Fruit fly (Drosophila melanogaster): ENCODE measurements around the gene RhoGAP93B.

The RhoGAP93B gene

DNA sequence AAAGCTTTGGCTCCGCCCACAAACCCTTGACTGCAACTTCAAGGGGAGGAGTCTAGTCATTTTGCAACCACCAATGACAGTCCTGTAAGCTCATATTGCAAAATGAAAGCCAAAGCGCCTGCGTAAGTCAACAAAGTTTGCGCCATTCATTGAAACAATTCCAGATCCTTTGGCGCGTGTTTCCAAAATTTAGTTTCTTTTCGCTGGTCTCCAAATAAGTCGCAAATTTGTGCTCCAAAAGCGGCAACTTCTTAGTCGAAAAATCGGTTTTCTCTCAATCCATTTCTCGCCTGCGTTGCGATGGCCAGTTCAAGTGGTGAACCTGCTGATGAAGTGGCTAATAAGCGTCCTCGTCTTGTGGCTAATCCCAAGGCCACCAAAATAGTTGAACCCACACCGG lies 23.9 kb downstream of the RhoGAP93B start, which contains the start of gene dmrt93B:
dmrt93B (plus strand) TSS at position 301 of the 400 bp plus-strand sequence.
- TF ChIP-seq CG11902 (GFP tag; optimal IDR thresholded peaks at IDR 0.05) (no peak), CG10669 (GFP tag; optimal IDR thresholded peaks at IDR 0.05) (no peak), topi (GFP tag; optimal IDR thresholded peaks at IDR 0.05) (no peak), CG11762 (GFP tag; optimal IDR thresholded peaks at IDR 0.05; ENCODE audit: insufficient read depth) (no peak), cyc (GFP tag; optimal IDR thresholded peaks at IDR 0.05) (no peak), CG8632 (GFP tag; optimal IDR thresholded peaks at IDR 0.05) (no peak), CG9139 (GFP tag; optimal IDR thresholded peaks at IDR 0.05) (no peak), lz (GFP tag; optimal IDR thresholded peaks at IDR 0.05) (no peak), spab (GFP tag; optimal IDR thresholded peaks at IDR 0.05) (no peak), Eip93F (GFP tag; optimal IDR thresholded peaks at IDR 0.05) (no peak)

DNA sequence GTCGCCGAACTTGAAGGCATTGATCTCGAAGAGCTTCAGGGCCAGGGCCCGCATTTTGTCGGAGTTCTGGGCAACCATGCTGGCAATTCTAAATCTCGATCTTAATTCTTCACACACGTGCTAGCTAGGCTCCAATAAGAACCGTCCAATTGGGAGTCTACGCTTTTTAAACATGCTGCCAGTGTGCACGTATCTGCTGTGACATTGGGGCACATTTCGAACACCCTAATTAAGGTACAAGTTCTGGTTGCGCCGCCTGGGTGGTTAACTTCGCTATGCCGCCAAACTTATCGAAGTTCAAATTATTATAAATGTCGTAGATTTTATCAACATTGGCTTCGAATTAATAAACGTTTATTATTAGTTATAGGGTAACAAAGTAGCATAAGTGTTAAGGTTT lies 24.5 kb downstream of the RhoGAP93B start, which contains the start of gene r-l:
r-l (minus strand) TSS at position 179 of the 400 bp plus-strand sequence.
- TF ChIP-seq CG6808 (GFP tag; optimal IDR thresholded peaks at IDR 0.05) (no peak), CG4318 (GFP tag; optimal IDR thresholded peaks at IDR 0.05) (no peak), CG6163 (GFP tag; IDR thresholded peaks at IDR 0.05) (no peak), pdm3 (GFP tag; optimal IDR thresholded peaks at IDR 0.05) (no peak), OdsH (GFP tag; optimal IDR thresholded peaks at IDR 0.05) (no peak), fkh (GFP tag; optimal IDR thresholded peaks at IDR 0.05) (no peak), CG8119 (GFP tag; IDR thresholded peaks at IDR 0.05) (no peak), dsx (GFP tag; optimal IDR thresholded peaks at IDR 0.05; ENCODE audit: poor library complexity, severe bottlenecking) (no peak), Hr38 (GFP tag; optimal IDR thresholded peaks at IDR 0.05) (no peak), CG11762 (GFP tag; optimal IDR thresholded peaks at IDR 0.05; ENCODE audit: insufficient read depth) (no peak), Eip75B (GFP tag; optimal IDR thresholded peaks at IDR 0.05) (no peak), net (GFP tag; optimal IDR thresholded peaks at IDR 0.05) (no peak), Sox102F (GFP tag; optimal IDR thresholded peaks at IDR 0.05) (no peak)

- no peak for TF ChIP-seq CG6792 (GFP tag; optimal IDR thresholded peaks at IDR 0.05)
Observed at dm6 chr3R:21071943-21072500, 25.6 kb downstream of the RhoGAP93B start.

DNA sequence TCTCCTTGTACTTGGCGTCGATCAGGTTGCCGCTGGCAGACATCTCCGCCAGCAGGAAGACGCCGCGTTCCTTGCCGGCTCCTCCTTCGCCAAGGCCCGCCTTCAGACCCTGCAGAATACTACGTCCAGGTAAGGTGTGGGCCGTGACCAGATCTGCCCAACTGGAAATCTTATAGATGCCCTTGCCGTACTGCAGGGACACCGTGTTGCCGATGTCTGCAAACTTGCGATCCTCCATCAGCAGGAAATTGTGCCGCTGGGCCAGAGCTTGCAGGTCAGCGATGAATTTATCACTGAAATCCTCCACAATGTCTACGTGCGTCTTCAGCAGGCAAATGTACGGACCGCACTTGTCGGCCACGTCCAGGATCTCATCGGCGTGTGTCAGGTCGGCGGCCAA lies 26.3 kb downstream of the RhoGAP93B start:
- TF ChIP-seq CG6854 (GFP tag; optimal IDR thresholded peaks at IDR 0.05) (no peak), OdsH (GFP tag; optimal IDR thresholded peaks at IDR 0.05) (no peak), Hr4 (GFP tag; optimal IDR thresholded peaks at IDR 0.05) (no peak), CG9139 (GFP tag; optimal IDR thresholded peaks at IDR 0.05) (no peak), CG6792 (GFP tag; optimal IDR thresholded peaks at IDR 0.05) (no peak), CG31627 (GFP tag; optimal IDR thresholded peaks at IDR 0.05) (no peak), Gug (GFP tag; IDR thresholded peaks at IDR 0.05) (no peak), Eip78C (GFP tag) (no peak), CG8632 (GFP tag; optimal IDR thresholded peaks at IDR 0.05) (no peak), CG34406 (GFP tag; optimal IDR thresholded peaks at IDR 0.05) (no peak), fkh (GFP tag; optimal IDR thresholded peaks at IDR 0.05) (no peak), eg (GFP tag; IDR thresholded peaks at IDR 0.05) (no peak), CG11762 (GFP tag; optimal IDR thresholded peaks at IDR 0.05; ENCODE audit: insufficient read depth) (no peak), svp (GFP tag) (no peak), Ets21C (GFP tag; optimal IDR thresholded peaks at IDR 0.05) (no peak), CG3032 (tag; optimal IDR thresholded peaks at IDR 0.05) (no peak), topi (GFP tag; optimal IDR thresholded peaks at IDR 0.05) (no peak), CG32006 (GFP tag; optimal IDR thresholded peaks at IDR 0.05) (no peak), CG4318 (GFP tag; optimal IDR thresholded peaks at IDR 0.05) (no peak)

dm6 chr3R:21069742-21070141 lies 27.9 kb downstream of the RhoGAP93B start:
- TF ChIP-seq fkh (GFP tag; optimal IDR thresholded peaks at IDR 0.05) (no peak), svp (GFP tag) (no peak), pdm3 (GFP tag; optimal IDR thresholded peaks at IDR 0.05) (no peak), Blimp-1 (GFP tag; optimal IDR thresholded peaks at IDR 0.05) (no peak), acj6 (GFP tag; optimal IDR thresholded peaks at IDR 0.05) (no peak), CG6276 (GFP tag; optimal IDR thresholded peaks at IDR 0.05) (no peak)
